Worm (Caenorhabditis elegans): ENCODE results near the gene C25F6.1.

The C25F6.1 gene

DNA sequence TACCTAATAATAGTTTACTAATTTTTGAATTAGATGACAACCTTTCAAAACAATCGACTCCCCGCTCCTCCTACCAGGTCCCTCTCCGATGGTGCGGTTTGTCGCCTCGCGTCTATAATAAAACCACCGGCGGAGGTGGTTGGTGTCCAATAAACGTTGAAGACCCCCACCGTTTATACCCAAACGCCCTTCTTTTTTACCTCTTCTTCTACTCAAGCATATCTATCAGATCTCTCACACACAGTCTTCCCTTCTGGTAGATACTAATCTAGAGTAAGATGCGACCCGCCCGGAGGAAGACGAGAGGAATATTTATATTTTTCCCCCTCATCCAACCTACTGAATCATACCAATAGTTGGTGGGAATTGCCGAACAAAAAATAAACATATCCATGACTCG, 7.4 kb upstream of the C25F6.1 start:
- TF ChIP-seq nhr-23 (tag; optimal IDR thresholded peaks at IDR 0.05), result peak; percentile 4
- peak; percentile 79 for TF ChIP-seq elt-1 (tag; optimal IDR thresholded peaks at IDR 0.05)
- no peak for TF ChIP-seq egl-5 (tag; optimal IDR thresholded peaks at IDR 0.05)

DNA sequence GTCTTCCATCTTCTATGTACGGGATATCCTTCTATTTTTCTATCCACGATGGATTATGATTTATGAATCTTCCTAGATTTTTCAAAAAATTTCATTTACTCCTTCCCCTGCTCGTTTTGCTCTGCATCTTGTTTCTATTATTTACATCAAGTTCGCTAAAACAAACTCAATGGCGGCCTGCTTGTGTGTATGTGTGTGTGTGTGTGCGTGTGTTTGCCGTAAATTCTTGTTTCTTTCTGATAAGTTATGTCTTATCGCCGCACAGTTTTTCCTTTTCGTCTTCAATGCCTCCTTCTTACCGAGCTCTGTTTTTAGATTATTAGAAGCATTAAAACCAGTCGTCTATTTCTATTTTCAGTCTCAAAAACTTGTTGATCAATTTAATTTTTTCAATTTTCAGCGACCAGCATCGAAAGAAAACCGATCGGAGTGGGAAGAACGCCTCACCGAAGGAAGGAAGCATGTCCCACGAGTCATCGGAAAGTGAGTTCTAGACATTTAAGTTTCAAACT, 6.9 kb upstream of the C25F6.1 start, which contains the start of gene dlg-1:
Gene dlg-1, plus strand, starts transcription at position 401 of the 512 bp plus-strand sequence.
- TF ChIP-seq elt-2 (tag; optimal IDR thresholded peaks at IDR 0.05) (peak; percentile 69), pha-4 (tag; optimal IDR thresholded peaks at IDR 0.05) (peak; percentile 73), mdl-1 (tag; optimal IDR thresholded peaks at IDR 0.05) (no peak)

DNA sequence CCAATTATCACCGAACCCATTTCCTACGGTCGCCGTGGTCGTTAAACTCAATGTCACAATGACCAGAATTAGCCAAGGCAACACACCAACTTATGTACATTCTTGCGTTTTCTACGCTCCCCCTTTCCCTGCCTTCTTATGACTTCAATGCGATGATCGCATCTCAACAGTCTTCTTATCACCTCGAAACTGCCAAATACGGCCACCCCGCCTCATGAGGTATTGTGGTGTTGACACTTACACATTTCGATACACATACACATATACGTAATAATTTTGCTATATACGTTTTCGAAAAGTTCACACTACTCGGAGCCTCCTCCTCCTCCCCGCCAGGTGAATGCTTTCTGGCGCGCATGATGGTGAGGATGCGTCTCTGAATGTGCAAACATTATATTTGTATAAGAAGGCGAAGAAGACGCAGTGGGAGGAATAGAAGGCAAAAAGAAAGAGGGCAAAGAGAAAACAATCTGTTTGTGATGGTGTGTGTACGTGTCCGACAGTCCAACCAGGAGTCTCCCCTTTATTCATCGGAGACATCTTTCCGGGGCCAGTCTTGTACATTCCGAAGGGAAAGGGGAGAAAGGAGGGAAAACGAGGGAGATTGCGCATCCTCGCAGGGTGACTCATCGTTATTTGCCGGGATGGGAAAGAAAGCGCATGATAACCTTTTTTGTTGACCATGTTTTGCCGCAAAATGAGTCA, 6.3 kb upstream of the C25F6.1 start:
- TF ChIP-seq jun-1 (tag; optimal IDR thresholded peaks at IDR 0.05) (peak; percentile 82), fos-1 (tag; optimal IDR thresholded peaks at IDR 0.05) (peak; percentile 75), egl-5 (tag; optimal IDR thresholded peaks at IDR 0.05) (no peak), lin-15B (tag; optimal IDR thresholded peaks at IDR 0.05) (no peak), pqm-1 (tag; optimal IDR thresholded peaks at IDR 0.05) (peak; percentile 70), mdl-1 (tag; optimal IDR thresholded peaks at IDR 0.05) (no peak), nhr-237 (tag; optimal IDR thresholded peaks at IDR 0.05) (no peak), ceh-9 (tag; optimal IDR thresholded peaks at IDR 0.05) (no peak), daf-12 (tag; optimal IDR thresholded peaks at IDR 0.05) (no peak), unc-39 (tag; optimal IDR thresholded peaks at IDR 0.05) (no peak), nhr-23 (tag; optimal IDR thresholded peaks at IDR 0.05) (peak; percentile 27), nhr-76 (tag; optimal IDR thresholded peaks at IDR 0.05) (no peak), ama-1 (optimal IDR thresholded peaks at IDR 0.05) (no peak), lsy-12 (tag; optimal IDR thresholded peaks at IDR 0.05) (no peak), fkh-10 (GFP tag; optimal IDR thresholded peaks at IDR 0.05) (no peak), nhr-67 (tag; optimal IDR thresholded peaks at IDR 0.05) (no peak), pha-4 (tag; optimal IDR thresholded peaks at IDR 0.05) (peak; percentile 64), aly-2 (tag; optimal IDR thresholded peaks at IDR 0.05) (no peak), elt-2 (tag; optimal IDR thresholded peaks at IDR 0.05) (peak; percentile 75), ztf-11 (tag; optimal IDR thresholded peaks at IDR 0.05) (no peak), nhr-25 (tag; optimal IDR thresholded peaks at IDR 0.05) (peak; percentile 37), ZK546.5 (tag; optimal IDR thresholded peaks at IDR 0.05) (no peak), ceh-16 (tag; optimal IDR thresholded peaks at IDR 0.05) (no peak), R02D3.7 (tag; optimal IDR thresholded peaks at IDR 0.05) (no peak)

DNA sequence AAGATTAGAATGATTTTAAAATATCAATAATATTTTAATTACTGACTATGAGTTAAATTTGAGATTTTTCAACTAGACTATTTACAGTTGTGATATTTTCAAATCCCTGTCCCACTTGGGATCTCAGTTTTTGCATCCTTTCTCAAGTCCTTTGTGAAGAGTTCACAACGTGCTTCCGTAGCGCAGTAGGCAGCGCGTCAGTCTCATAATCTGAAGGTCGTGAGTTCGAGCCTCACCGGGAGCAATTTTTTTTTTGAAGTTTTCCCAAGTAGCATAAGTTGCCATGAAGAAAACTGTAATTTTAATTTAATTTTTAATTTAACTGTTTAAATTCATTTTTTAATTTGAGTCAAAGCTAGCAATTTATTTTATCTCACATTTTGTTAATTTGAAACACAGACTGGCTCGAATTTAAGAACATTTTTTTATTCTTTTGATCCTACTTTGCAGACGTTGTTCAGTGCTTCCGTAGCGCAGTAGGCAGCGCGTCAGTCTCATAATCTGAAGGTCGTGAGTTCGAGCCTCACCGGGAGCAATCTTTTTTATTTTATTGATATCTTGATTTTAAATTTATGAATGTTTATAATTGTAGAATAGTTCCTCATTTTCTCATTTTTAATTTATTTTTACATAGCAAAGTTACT, 881 bp upstream of the C25F6.1 start:
- TF ChIP-seq daf-12 (tag; optimal IDR thresholded peaks at IDR 0.05) (no peak), lsy-12 (tag; optimal IDR thresholded peaks at IDR 0.05) (no peak), nhr-23 (tag; optimal IDR thresholded peaks at IDR 0.05) (no peak), nfya-1 (tag; optimal IDR thresholded peaks at IDR 0.05; ENCODE audit: insufficient read depth) (peak; percentile 15), nhr-237 (tag; optimal IDR thresholded peaks at IDR 0.05) (no peak), lin-15B (tag; optimal IDR thresholded peaks at IDR 0.05) (no peak), elt-2 (tag; optimal IDR thresholded peaks at IDR 0.05) (no peak), skn-1 (tag; optimal IDR thresholded peaks at IDR 0.05) (no peak), egl-27 (tag; optimal IDR thresholded peaks at IDR 0.05) (no peak), fos-1 (tag; optimal IDR thresholded peaks at IDR 0.05) (no peak), ZK546.5 (tag; optimal IDR thresholded peaks at IDR 0.05) (no peak), hmg-11 (tag; optimal IDR thresholded peaks at IDR 0.05) (peak; percentile 43), pha-4 (tag; optimal IDR thresholded peaks at IDR 0.05) (peak; percentile 27), nhr-67 (tag; optimal IDR thresholded peaks at IDR 0.05) (no peak), ceh-82 (tag; optimal IDR thresholded peaks at IDR 0.05) (no peak)

DNA sequence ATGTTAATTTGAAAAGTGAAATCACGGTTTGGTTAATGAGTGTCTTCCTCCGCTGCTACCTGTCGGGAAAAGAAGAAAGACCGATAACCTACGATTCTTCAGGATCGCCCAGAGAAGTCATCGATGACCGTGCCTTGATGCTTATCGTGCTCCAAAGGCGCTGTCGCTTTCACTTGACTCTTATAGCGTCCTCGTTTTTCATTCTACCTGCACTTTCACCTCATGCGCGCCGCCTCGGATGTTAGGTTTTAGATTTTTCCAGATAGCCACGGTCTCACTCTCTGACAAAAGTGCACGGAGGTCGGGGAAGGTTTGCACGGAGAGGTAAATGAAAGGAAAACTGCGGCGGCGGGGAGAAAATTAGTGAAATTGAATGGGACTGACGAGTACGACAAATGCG, 2.6 kb downstream of the C25F6.1 start:
- TF ChIP-seq fkh-2 (tag; optimal IDR thresholded peaks at IDR 0.05) (no peak), ceh-16 (tag; optimal IDR thresholded peaks at IDR 0.05) (no peak), ztf-4 (tag; optimal IDR thresholded peaks at IDR 0.05) (no peak), fos-1 (tag; optimal IDR thresholded peaks at IDR 0.05) (no peak), daf-12 (tag; optimal IDR thresholded peaks at IDR 0.05) (no peak), lsy-12 (tag; optimal IDR thresholded peaks at IDR 0.05) (no peak), egl-27 (tag; optimal IDR thresholded peaks at IDR 0.05) (no peak), elt-2 (tag; optimal IDR thresholded peaks at IDR 0.05) (no peak)

All from whole organism, L3 larva.